Worm (Caenorhabditis elegans) whole organism, early embryonic: Measurements from ENCODE around the gene Y54G2A.45.

Experiments
- B0310.2 ChIP-seq: sonication (generic microtip); optimal IDR thresholded peaks from 2 replicates; lab custom pipeline; 2016; ENCODE audit warnings: mild to moderate bottlenecking, missing genetic modification characterization, missing compliant biosample characterization
- aly-1 ChIP-seq: sonication (generic microtip); optimal IDR thresholded peaks from 2 replicates; lab custom pipeline; 2016; ENCODE audit warnings: missing genetic modification characterization, missing compliant biosample characterization
- ceh-13 ChIP-seq: fragments of 200-800 bp; sonication (Bioruptor generic); optimal IDR thresholded peaks from 2 replicates; lab custom pipeline; 2018; ENCODE audit warnings: mild to moderate bottlenecking, missing genetic modification characterization, missing compliant biosample characterization
- ceh-36 ChIP-seq: sonication (generic microtip); optimal IDR thresholded peaks from 2 replicates; lab custom pipeline; 2016; ENCODE audit warnings: missing genetic modification characterization, inconsistent platforms, missing compliant biosample characterization
- flt-1 ChIP-seq: fragments of 200-800 bp; sonication (Bioruptor generic); IDR thresholded peaks from 2 replicates; pipeline ENCODE4 v1.3.6; 2022; ENCODE audit warnings: missing genetic modification characterization, missing compliant biosample characterization
- hmbx-1 ChIP-seq: sonication (generic microtip); optimal IDR thresholded peaks from 2 replicates; lab custom pipeline; 2016; ENCODE audit warnings: mild to moderate bottlenecking, missing genetic modification characterization, missing compliant biosample characterization
- tbx-11 ChIP-seq: fragments of 200-800 bp; sonication (Bioruptor generic); IDR thresholded peaks from 2 replicates; pipeline ENCODE4 v1.3.6; 2022; ENCODE audit warnings: missing genetic modification characterization, missing compliant biosample characterization

DNA sequence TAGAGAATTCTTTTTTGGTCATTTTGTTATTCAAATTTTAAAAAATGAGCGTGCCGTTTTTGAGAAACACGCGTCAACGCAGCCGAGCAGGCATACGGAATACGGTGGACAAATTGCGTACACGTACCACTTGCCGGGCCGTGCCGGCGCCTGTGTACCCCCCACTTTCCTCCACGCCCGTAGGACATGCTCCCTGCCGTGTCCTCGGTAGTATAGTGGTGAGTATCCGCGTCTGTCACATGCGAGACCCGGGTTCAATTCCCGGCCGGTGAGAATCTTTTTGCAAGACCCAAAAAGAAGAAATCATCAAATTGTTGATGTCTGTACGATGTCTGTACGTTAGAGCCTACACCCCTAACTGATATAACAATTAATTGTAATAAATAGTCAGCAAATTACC is 2.5 kb downstream of the Y54G2A.45 start:
- TF ChIP-seq aly-1 (tag; lab: Kevin White, UChicago) (no peak), ceh-36 (tag; lab: Kevin White, UChicago) (no peak), ceh-13 (GFP tag; lab: Kevin White, UChicago) (no peak), flt-1 (0 out of 2 replicates have a peak, but pooled peaks have one; percentile 27), tbx-11 (GFP tag; lab: Robert Waterston, UW) (no peak), B0310.2 (tag; lab: Kevin White, UChicago) (no peak), hmbx-1 (no peak)
